Fruit fly (Drosophila melanogaster) whole organism, adult: ENCODE data around the gene Gbs-70E.

ENCODE experiments used
- CG12768 ChIP-seq: fragments of 200-800 bp; sonication (Bioruptor generic); optimal IDR thresholded peaks from 2 replicates; lab custom pipeline; 2017; ENCODE audit warnings: missing biosample characterization, missing genetic modification characterization, mild to moderate bottlenecking, moderate library complexity, missing genetic modification reagents
- CG1620 ChIP-seq: fragments of 200-800 bp; sonication (Bioruptor generic); optimal IDR thresholded peaks from 2 replicates; lab custom pipeline; 2016; ENCODE audit warnings: missing biosample characterization, missing genetic modification characterization
- CG5204 ChIP-seq: fragments of 200-800 bp; sonication (Bioruptor generic); optimal IDR thresholded peaks from 2 replicates; lab custom pipeline; 2016; ENCODE audit warnings: missing biosample characterization, missing genetic modification characterization
- CG7101 ChIP-seq: fragments of 200-800 bp; sonication (Bioruptor generic); optimal IDR thresholded peaks from 2 replicates; lab custom pipeline; 2018; ENCODE audit warnings: missing biosample characterization, mild to moderate bottlenecking, missing genetic modification characterization, moderate library complexity
- Clk ChIP-seq: fragments of 200-800 bp; sonication (Bioruptor generic); optimal IDR thresholded peaks from 2 replicates; lab custom pipeline; 2017; ENCODE audit warnings: missing biosample characterization, missing genetic modification characterization
- Hr96 ChIP-seq: fragments of 200-800 bp; sonication (Bioruptor generic); optimal IDR thresholded peaks from 2 replicates; lab custom pipeline; 2016; ENCODE audit warnings: missing biosample characterization, missing genetic modification characterization
- Mnt ChIP-seq: fragments of 200-800 bp; sonication (Bioruptor generic); optimal IDR thresholded peaks from 2 replicates; lab custom pipeline; 2016; ENCODE audit warnings: missing biosample characterization, mild to moderate bottlenecking, missing genetic modification characterization
- bab1 ChIP-seq: fragments of 200-800 bp; sonication (Bioruptor generic); optimal IDR thresholded peaks from 3 replicates; lab custom pipeline; 2019; ENCODE audit warnings: missing biosample characterization, mild to moderate bottlenecking, missing genetic modification characterization, moderate library complexity
- cic ChIP-seq: fragments of 200-800 bp; sonication (Bioruptor generic); optimal IDR thresholded peaks from 2 replicates; lab custom pipeline; 2017; ENCODE audit warnings: missing biosample characterization, mild to moderate bottlenecking, missing genetic modification characterization, moderate library complexity
- cnc ChIP-seq, 2 experiments: fragments of >200 bp; optimal IDR thresholded peaks; 2 replicates each; lab custom pipeline; 2017
- ovo ChIP-seq: fragments of 200-800 bp; sonication (Bioruptor generic); optimal IDR thresholded peaks from 2 replicates; lab custom pipeline; 2016; ENCODE audit warnings: missing biosample characterization, missing genetic modification characterization
- tj ChIP-seq: fragments of 200-800 bp; sonication (Bioruptor generic); optimal IDR thresholded peaks from 3 replicates; lab custom pipeline; 2017; ENCODE audit warnings: missing biosample characterization, mild to moderate bottlenecking, missing genetic modification characterization, moderate library complexity

- TF ChIP-seq CG7101 (tag; lab: Kevin White, UChicago): no peak
- TF ChIP-seq bab1 (GFP tag; lab: Kevin White, UChicago): no peak
- TF ChIP-seq cic (GFP tag; lab: Kevin White, UChicago): no peak
- no peak for TF ChIP-seq tj (GFP tag; lab: Kevin White, UChicago)
- no peak for TF ChIP-seq Clk (GFP tag; lab: Kevin White, UChicago)
- no peak for TF ChIP-seq CG12768 (GFP tag; lab: Kevin White, UChicago)
- no peak for TF ChIP-seq CG1620 (GFP tag; lab: Kevin White, UChicago)
- TF ChIP-seq Mnt (GFP tag; lab: Kevin White, UChicago): no peak
- no peak for TF ChIP-seq CG5204 (GFP tag; lab: Kevin White, UChicago)
- TF ChIP-seq cnc (optimal IDR thresholded peaks at IDR 0.05; lab: Kevin White, UChicago): no peak
- TF ChIP-seq Hr96 (GFP tag; lab: Kevin White, UChicago): no peak
- TF ChIP-seq ovo (GFP tag; lab: Kevin White, UChicago): no peak
Observed at dm6 chr3L:14521590-14521989, 29.2 kb downstream of the Gbs-70E start, which contains the start of gene CG4613.
